Fruit fly (Drosophila melanogaster) Kc167 (cell line): Measurements from ENCODE around the gene H15.

Source experiments
- h ChIP-seq: fragments of >200 bp; optimal IDR thresholded peaks from 3 replicates; lab custom pipeline; 2018; ENCODE audit warnings: missing external identifiers
- psq ChIP-seq: fragments of >200 bp; optimal IDR thresholded peaks from 2 replicates; lab custom pipeline; 2017; ENCODE audit warnings: missing external identifiers

DNA sequence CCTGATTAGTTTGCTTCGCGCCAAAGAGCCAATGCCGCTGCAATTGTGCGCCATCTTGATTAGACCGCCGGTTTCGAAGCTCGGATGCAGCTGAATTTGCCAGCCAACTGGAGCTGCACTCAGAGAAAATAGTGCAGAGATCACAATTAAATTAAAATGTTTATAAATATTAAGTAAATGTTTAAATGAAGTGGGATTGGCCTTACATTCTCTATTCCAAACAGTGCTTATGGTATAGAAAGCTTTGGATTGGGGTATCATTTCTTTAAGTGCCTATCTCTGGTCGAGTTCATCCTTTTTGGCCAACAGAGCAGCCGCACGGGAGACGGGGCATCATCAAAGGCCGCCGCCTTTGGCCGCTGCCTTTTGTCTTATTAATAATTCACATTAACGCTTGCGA is 17.8 kb upstream of the H15 start:
- TF ChIP-seq h (lab: Kevin White, UChicago), result no peak
- no peak for TF ChIP-seq psq (lab: Kevin White, UChicago)
